Worm (Caenorhabditis elegans) whole organism, late embryonic: ENCODE results near the gene C35D10.10.

Experiments
- C38D4.7 ChIP-seq: fragments of 200-800 bp; sonication (Bioruptor generic); optimal IDR thresholded peaks from 2 replicates; lab custom pipeline; 2018; ENCODE audit warnings: mild to moderate bottlenecking, missing genetic modification characterization, moderate library complexity, missing compliant biosample characterization
- F13H6.1 ChIP-seq: sonication (generic microtip); optimal IDR thresholded peaks from 2 replicates; lab custom pipeline; 2016; ENCODE audit warnings: missing genetic modification characterization, missing compliant biosample characterization
- K09A11.1 ChIP-seq: sonication (generic microtip); optimal IDR thresholded peaks from 2 replicates; lab custom pipeline; 2017; ENCODE audit warnings: antibody characterized with exemption, mild to moderate bottlenecking, missing genetic modification characterization, missing compliant biosample characterization; ENCODE audit not compliant: insufficient read depth
- ama-1 ChIP-seq: fragments of 150-350 bp; optimal IDR thresholded peaks from 2 replicates; lab custom pipeline; 2014
- ceh-19 ChIP-seq: fragments of 200-800 bp; sonication (Bioruptor generic); optimal IDR thresholded peaks from 2 replicates; lab custom pipeline; 2018; ENCODE audit warnings: mild to moderate bottlenecking, missing genetic modification characterization, missing compliant biosample characterization
- ceh-2 ChIP-seq: sonication (generic microtip); optimal IDR thresholded peaks from 2 replicates; lab custom pipeline; 2016; ENCODE audit warnings: missing genotype, missing genetic modification characterization, missing compliant biosample characterization
- ceh-22 ChIP-seq: sonication (generic microtip); optimal IDR thresholded peaks from 2 replicates; lab custom pipeline; 2017; ENCODE audit warnings: missing biosample characterization, missing genetic modification characterization
- ceh-30 ChIP-seq: fragments of 150-350 bp; optimal IDR thresholded peaks from 2 replicates; lab custom pipeline; 2014; ENCODE audit warnings: missing biosample characterization, missing genetic modification characterization
- ceh-31 ChIP-seq: sonication (generic microtip); optimal IDR thresholded peaks from 2 replicates; lab custom pipeline; 2016; ENCODE audit warnings: missing genetic modification characterization, missing compliant biosample characterization
- ceh-45 ChIP-seq: fragments of 200-800 bp; sonication (Bioruptor generic); IDR thresholded peaks from 2 replicates; pipeline ENCODE4 v1.3.6; 2022; ENCODE audit warnings: missing genetic modification reagents, missing genetic modification characterization, missing compliant biosample characterization
- ceh-48 ChIP-seq: sonication (generic microtip); optimal IDR thresholded peaks from 2 replicates; lab custom pipeline; 2016; ENCODE audit warnings: missing genetic modification characterization, inconsistent platforms, missing compliant biosample characterization
- ceh-6 ChIP-seq: fragments of 200-800 bp; sonication (Bioruptor generic); optimal IDR thresholded peaks from 2 replicates; lab custom pipeline; 2018; ENCODE audit warnings: mild to moderate bottlenecking, missing genetic modification characterization, missing compliant biosample characterization
- ceh-9 ChIP-seq: sonication (generic microtip); optimal IDR thresholded peaks from 2 replicates; lab custom pipeline; 2016; ENCODE audit warnings: mild to moderate bottlenecking, missing genetic modification characterization, inconsistent platforms, missing compliant biosample characterization
- dve-1 ChIP-seq: sonication (generic microtip); optimal IDR thresholded peaks from 2 replicates; lab custom pipeline; 2017; ENCODE audit warnings: antibody characterized with exemption, mild to moderate bottlenecking, missing genetic modification characterization, missing compliant biosample characterization
- elt-2 ChIP-seq: sonication (generic microtip); optimal IDR thresholded peaks from 2 replicates; lab custom pipeline; 2016; ENCODE audit warnings: missing genetic modification reagents, missing genetic modification characterization, missing compliant biosample characterization
- fax-1 ChIP-seq: sonication (generic microtip); optimal IDR thresholded peaks from 2 replicates; lab custom pipeline; 2016; ENCODE audit warnings: missing genotype, missing genetic modification characterization, missing compliant biosample characterization
- fkh-10 ChIP-seq: fragments of 150-350 bp; optimal IDR thresholded peaks from 2 replicates; lab custom pipeline; 2014; ENCODE audit warnings: missing biosample characterization, missing genetic modification reagents, missing genetic modification characterization
- gmeb-2 ChIP-seq: sonication (generic microtip); optimal IDR thresholded peaks from 2 replicates; lab custom pipeline; 2016; ENCODE audit warnings: missing genetic modification characterization, inconsistent platforms, missing compliant biosample characterization
- hlh-15 ChIP-seq: sonication (generic microtip); optimal IDR thresholded peaks from 2 replicates; lab custom pipeline; 2016; ENCODE audit warnings: missing genetic modification characterization, missing compliant biosample characterization
- hlh-30 ChIP-seq: sonication (generic microtip); optimal IDR thresholded peaks from 2 replicates; lab custom pipeline; 2017; ENCODE audit warnings: antibody characterized with exemption, missing genetic modification characterization, missing compliant biosample characterization; ENCODE audit not compliant: insufficient read depth
- hlh-8 ChIP-seq: sonication (generic microtip); optimal IDR thresholded peaks from 2 replicates; lab custom pipeline; 2016; ENCODE audit warnings: missing genotype, missing genetic modification characterization, missing compliant biosample characterization
- mec-3 ChIP-seq: sonication (generic microtip); optimal IDR thresholded peaks from 2 replicates; lab custom pipeline; 2016; ENCODE audit warnings: borderline replicate concordance, missing genetic modification characterization, missing compliant biosample characterization
- nhr-11 ChIP-seq: fragments of 150-350 bp; optimal IDR thresholded peaks from 2 replicates; lab custom pipeline; 2014; ENCODE audit warnings: missing biosample characterization, missing genetic modification characterization
- odd-2 ChIP-seq: sonication (generic microtip); optimal IDR thresholded peaks from 2 replicates; lab custom pipeline; 2017; ENCODE audit warnings: antibody characterized with exemption, mild to moderate bottlenecking, missing genetic modification characterization, missing compliant biosample characterization
- pag-3 ChIP-seq: sonication (generic microtip); optimal IDR thresholded peaks from 2 replicates; lab custom pipeline; 2016; ENCODE audit warnings: missing compliant biosample characterization, missing genetic modification characterization, borderline replicate concordance
- pax-1 ChIP-seq: fragments of 150-350 bp; optimal IDR thresholded peaks from 2 replicates; lab custom pipeline; 2014; ENCODE audit warnings: missing biosample characterization, missing genetic modification characterization
- pha-4 ChIP-seq: fragments of 150-350 bp; optimal IDR thresholded peaks from 2 replicates; lab custom pipeline; 2018; ENCODE audit warnings: missing biosample characterization, missing genetic modification reagents, missing genetic modification characterization
- sdc-2 ChIP-seq: sonication (generic microtip); optimal IDR thresholded peaks from 2 replicates; lab custom pipeline; 2016; ENCODE audit warnings: missing genotype, missing genetic modification characterization, missing compliant biosample characterization
- sox-2 ChIP-seq: fragments of 200-800 bp; sonication (Bioruptor generic); IDR thresholded peaks from 2 replicates; pipeline ENCODE4 v1.3.6; 2022; ENCODE audit warnings: missing genetic modification reagents, missing genetic modification characterization, missing compliant biosample characterization
- sox-4 ChIP-seq: sonication (generic microtip); optimal IDR thresholded peaks from 2 replicates; lab custom pipeline; 2017; ENCODE audit warnings: mild to moderate bottlenecking, missing genetic modification characterization, inconsistent platforms, missing compliant biosample characterization

Gene C35D10.10

ce11 chrIII:4817240-4817639 is 44.4 kb downstream of the C35D10.10 start, which contains the start of gene F26A1.4:
Gene F26A1.4, plus strand, starts transcription at chrIII:4817540.
- TF ChIP-seq hlh-30 (tag; lab: Kevin White, UChicago): no peak
- no peak for TF ChIP-seq ama-1
- TF ChIP-seq ceh-30 (tag; lab: Kevin White, UChicago): no peak
- TF ChIP-seq hlh-8 (tag; lab: Kevin White, UChicago): no peak
- TF ChIP-seq fkh-10 (GFP tag; lab: Kevin White, UChicago): no peak
- TF ChIP-seq ceh-45 (GFP tag; lab: Robert Waterston, UW): no peak
- no peak for TF ChIP-seq ceh-9 (tag; lab: Kevin White, UChicago)
- no peak for TF ChIP-seq ceh-6 (GFP tag; lab: Kevin White, UChicago)
- no peak for TF ChIP-seq pag-3 (tag; lab: Kevin White, UChicago)
- TF ChIP-seq ceh-48: no peak
- no peak for TF ChIP-seq fax-1 (tag; lab: Kevin White, UChicago)

ce11 chrIII:4814730-4815129 is 46.9 kb downstream of the C35D10.10 start, which contains the start of gene arl-6:
Gene arl-6, minus strand, starts transcription at chrIII:4814830.
- TF ChIP-seq F13H6.1 (no peak), odd-2 (tag; lab: Kevin White, UChicago) (no peak), mec-3 (tag; lab: Kevin White, UChicago) (no peak), sox-2 (GFP tag; lab: Robert Waterston, UW) (no peak), ceh-22 (tag; lab: Kevin White, UChicago) (no peak), dve-1 (tag; lab: Kevin White, UChicago) (no peak), K09A11.1 (no peak), C38D4.7 (GFP tag; lab: Kevin White, UChicago) (no peak), pax-1 (tag; lab: Kevin White, UChicago) (no peak), ceh-19 (no peak), ceh-48 (no peak), gmeb-2 (tag; lab: Kevin White, UChicago) (no peak), ceh-2 (tag; lab: Kevin White, UChicago) (no peak), pha-4 (no peak), sdc-2 (no peak), ceh-9 (tag; lab: Kevin White, UChicago) (no peak), nhr-11 (tag; lab: Kevin White, UChicago) (no peak), ama-1 (no peak), ceh-6 (GFP tag; lab: Kevin White, UChicago) (no peak)
- TF ChIP-seq, all 69 proteins: peak for 0

ce11 chrIII:4811195-4811594 is 50.4 kb downstream of the C35D10.10 start, which contains the start of gene C38D4.7:
Gene C38D4.7, minus strand, starts transcription at chrIII:4811295.
- TF ChIP-seq ceh-31 (tag; lab: Kevin White, UChicago) (no peak), elt-2 (tag; lab: Kevin White, UChicago) (no peak), hlh-15 (tag; lab: Kevin White, UChicago) (no peak), ceh-48 (no peak), mec-3 (tag; lab: Kevin White, UChicago) (no peak), sox-4 (tag; lab: Kevin White, UChicago) (no peak)
- TF ChIP-seq, all 69 proteins: peak for 0
